Worm (Caenorhabditis elegans) whole organism, L4 larva: ENCODE results near the gene sru-35.

ENCODE experiments used
- F10B5.3 ChIP-seq: sonication (generic microtip); optimal IDR thresholded peaks from 2 replicates; lab custom pipeline; 2016; ENCODE audit warnings: mild to moderate bottlenecking, missing genetic modification characterization, missing compliant biosample characterization
- F37D6.2 ChIP-seq: sonication (generic microtip); optimal IDR thresholded peaks from 2 replicates; lab custom pipeline; 2016; ENCODE audit warnings: mild to moderate bottlenecking, missing genetic modification characterization, missing compliant biosample characterization
- ZK337.2 ChIP-seq: fragments of 200-800 bp; sonication (Bioruptor generic); IDR thresholded peaks from 2 replicates; pipeline ENCODE4 v1.3.6; 2022; ENCODE audit warnings: missing genetic modification reagents, missing genetic modification characterization, missing compliant biosample characterization
- aha-1 ChIP-seq: fragments of 150-350 bp; peaks from one replicate; lab custom pipeline; 2014; ENCODE audit warnings: missing biosample characterization, missing genetic modification characterization
- aly-2 ChIP-seq: sonication (generic microtip); optimal IDR thresholded peaks from 2 replicates; lab custom pipeline; 2018; ENCODE audit warnings: missing biosample characterization, missing genetic modification characterization
- attf-4 ChIP-seq: sonication (generic microtip); optimal IDR thresholded peaks from 3 replicates; lab custom pipeline; 2017; ENCODE audit warnings: missing biosample characterization, missing genetic modification characterization
- ceh-20 ChIP-seq: fragments of 200-800 bp; sonication (Bioruptor generic); IDR thresholded peaks from 2 replicates; pipeline ENCODE4 v1.3.6; 2022; ENCODE audit warnings: missing genetic modification reagents, missing genetic modification characterization, missing compliant biosample characterization
- ceh-28 ChIP-seq: fragments of 150-350 bp; optimal IDR thresholded peaks from 2 replicates; lab custom pipeline; 2014; ENCODE audit warnings: missing biosample characterization, missing genetic modification reagents, missing genetic modification characterization
- ceh-32 ChIP-seq: sonication (generic microtip); optimal IDR thresholded peaks from 2 replicates; lab custom pipeline; 2016; ENCODE audit warnings: mild to moderate bottlenecking, missing genetic modification characterization, missing compliant biosample characterization; ENCODE audit not compliant: poor library complexity
- ceh-44 ChIP-seq: fragments of 200-800 bp; sonication (Bioruptor generic); IDR thresholded peaks from 2 replicates; pipeline ENCODE4 v1.3.6; 2022; ENCODE audit warnings: missing genetic modification reagents, missing genetic modification characterization, missing compliant biosample characterization
- daf-12 ChIP-seq: fragments of 150-350 bp; optimal IDR thresholded peaks from 2 replicates; lab custom pipeline; 2014; ENCODE audit warnings: missing biosample characterization, missing genetic modification reagents, missing genetic modification characterization
- daf-16 ChIP-seq, 3 experiments: sonication (generic microtip); optimal IDR thresholded peaks; 2 replicates each; lab custom pipeline; 2016 to 2017; ENCODE audit warnings: missing genetic modification characterization in 3 of 3, missing genetic modification reagents in 3 of 3, mild to moderate bottlenecking in 2 of 3, missing compliant biosample characterization in 2 of 3, missing biosample characterization in 1 of 3, moderate library complexity in 1 of 3
- dpl-1 ChIP-seq: fragments of 150-350 bp; optimal IDR thresholded peaks from 2 replicates; lab custom pipeline; 2014; ENCODE audit warnings: missing biosample characterization, missing genetic modification reagents, missing genetic modification characterization
- duxl-1 ChIP-seq: sonication (generic microtip); optimal IDR thresholded peaks from 2 replicates; lab custom pipeline; 2016; ENCODE audit warnings: mild to moderate bottlenecking, missing genetic modification characterization, moderate library complexity, missing compliant biosample characterization; ENCODE audit not compliant: poor library complexity
- dve-1 ChIP-seq: sonication (generic microtip); optimal IDR thresholded peaks from 2 replicates; lab custom pipeline; 2017; ENCODE audit warnings: antibody characterized with exemption, mild to moderate bottlenecking, missing genetic modification characterization, missing compliant biosample characterization; ENCODE audit not compliant: insufficient read depth
- fos-1 ChIP-seq: fragments of 150-350 bp; optimal IDR thresholded peaks from 2 replicates; lab custom pipeline; 2014; ENCODE audit warnings: missing biosample characterization, missing genetic modification characterization
- hif-1 ChIP-seq, 2 experiments: sonication (generic microtip); optimal IDR thresholded peaks; 2 replicates each; lab custom pipeline; 2016 to 2017; ENCODE audit warnings: missing compliant biosample characterization in 2 of 2, missing genetic modification characterization in 2 of 2, missing genetic modification reagents in 2 of 2, missing genotype in 2 of 2, mild to moderate bottlenecking in 1 of 2
- hlh-11 ChIP-seq: fragments of 200-800 bp; sonication (Bioruptor generic); optimal IDR thresholded peaks from 2 replicates; lab custom pipeline; 2018; ENCODE audit warnings: mild to moderate bottlenecking, missing genetic modification characterization, missing compliant biosample characterization
- hlh-30 ChIP-seq: sonication (generic microtip); optimal IDR thresholded peaks from 2 replicates; lab custom pipeline; 2017; ENCODE audit warnings: antibody characterized with exemption, mild to moderate bottlenecking, missing genetic modification characterization, missing compliant biosample characterization; ENCODE audit not compliant: insufficient read depth
- jun-1 ChIP-seq: fragments of 150-350 bp; optimal IDR thresholded peaks from 2 replicates; lab custom pipeline; 2014; ENCODE audit warnings: missing biosample characterization, missing genetic modification reagents, missing genetic modification characterization
- lin-15B ChIP-seq: fragments of 150-350 bp; sonication (generic microtip); optimal IDR thresholded peaks from 3 replicates; lab custom pipeline; 2014; ENCODE audit warnings: missing biosample characterization, missing genetic modification characterization
- madf-5 ChIP-seq, 2 experiments: fragments of 200-800 bp; sonication (Bioruptor generic); IDR thresholded peaks; 2 replicates each; pipeline ENCODE4 v1.3.6; 2022; ENCODE audit warnings: missing compliant biosample characterization in 2 of 2, missing genetic modification characterization in 2 of 2
- madf-9 ChIP-seq: fragments of 200-800 bp; sonication (Bioruptor generic); conservative IDR thresholded peaks from 2 replicates; pipeline ENCODE4 v1.3.6; 2022; ENCODE audit warnings: missing genetic modification reagents, missing genetic modification characterization, missing compliant biosample characterization
- mdl-1 ChIP-seq, 2 experiments: fragments of 150-350 bp in 1 of 2; sonication (generic microtip) in 1 of 2; optimal IDR thresholded peaks; 2 replicates each; lab custom pipeline; 2014 to 2017; ENCODE audit warnings: missing biosample characterization in 2 of 2, missing genetic modification characterization in 2 of 2
- mep-1 ChIP-seq: fragments of 150-350 bp; sonication (generic microtip); optimal IDR thresholded peaks from 3 replicates; lab custom pipeline; 2014; ENCODE audit warnings: missing biosample characterization, missing genetic modification characterization
- mes-2 ChIP-seq: sonication (generic microtip); optimal IDR thresholded peaks from 2 replicates; lab custom pipeline; 2016; ENCODE audit warnings: missing genotype, mild to moderate bottlenecking, missing genetic modification characterization, missing compliant biosample characterization; ENCODE audit not compliant: poor library complexity, severe bottlenecking
- mxl-2 ChIP-seq: fragments of 200-800 bp; sonication (Bioruptor generic); conservative IDR thresholded peaks from 2 replicates; pipeline ENCODE4 v1.3.6; 2022; ENCODE audit warnings: missing genetic modification reagents, missing genetic modification characterization, missing compliant biosample characterization
- nhr-10 ChIP-seq: fragments of 150-350 bp; optimal IDR thresholded peaks from 2 replicates; lab custom pipeline; 2014; ENCODE audit warnings: missing biosample characterization, missing genetic modification characterization
- nhr-102 ChIP-seq: sonication (generic microtip); optimal IDR thresholded peaks from 2 replicates; lab custom pipeline; 2016; ENCODE audit warnings: mild to moderate bottlenecking, missing genetic modification characterization, moderate library complexity, missing compliant biosample characterization
- nhr-11 ChIP-seq: fragments of 150-350 bp; optimal IDR thresholded peaks from 2 replicates; lab custom pipeline; 2014; ENCODE audit warnings: missing biosample characterization, missing genetic modification characterization
- nhr-111 ChIP-seq: fragments of 200-800 bp; sonication (Bioruptor generic); optimal IDR thresholded peaks from 2 replicates; lab custom pipeline; 2018; ENCODE audit warnings: mild to moderate bottlenecking, missing genetic modification characterization, missing compliant biosample characterization
- nhr-25 ChIP-seq: sonication (generic microtip); optimal IDR thresholded peaks from 2 replicates; lab custom pipeline; 2017; ENCODE audit warnings: missing genetic modification characterization, mild to moderate bottlenecking, missing compliant biosample characterization, antibody characterized with exemption, moderate library complexity, borderline replicate concordance; ENCODE audit not compliant: insufficient read depth
- nhr-28 ChIP-seq: fragments of 150-350 bp; optimal IDR thresholded peaks from 2 replicates; lab custom pipeline; 2014; ENCODE audit warnings: missing biosample characterization, missing genetic modification characterization
- nhr-41 ChIP-seq: fragments of 200-800 bp; sonication (Bioruptor generic); IDR thresholded peaks from 2 replicates; pipeline ENCODE4 v1.3.6; 2022; ENCODE audit warnings: missing genetic modification reagents, missing genetic modification characterization, missing compliant biosample characterization
- nhr-48 ChIP-seq: sonication (generic microtip); optimal IDR thresholded peaks from 2 replicates; lab custom pipeline; 2016; ENCODE audit warnings: mild to moderate bottlenecking, missing genetic modification characterization, missing compliant biosample characterization
- nhr-6 ChIP-seq: fragments of 150-350 bp; optimal IDR thresholded peaks from 2 replicates; lab custom pipeline; 2014; ENCODE audit warnings: missing biosample characterization, missing genetic modification characterization
- nhr-77 ChIP-seq: fragments of 150-350 bp; optimal IDR thresholded peaks from 2 replicates; lab custom pipeline; 2014; ENCODE audit warnings: missing biosample characterization, missing genetic modification characterization
- pha-4 ChIP-seq, 2 experiments: fragments of 150-350 bp in 1 of 2; fragments of 200-800 bp in 1 of 2; sonication (Bioruptor generic) in 1 of 2; IDR thresholded peaks in 1 of 2; optimal IDR thresholded peaks in 1 of 2; 2 replicates each; pipeline versions ENCODE4 v1.3.6 to Lab custom; 2014 to 2022; ENCODE audit warnings: missing genetic modification characterization in 2 of 2, missing genetic modification reagents in 2 of 2, missing biosample characterization in 1 of 2, missing compliant biosample characterization in 1 of 2
- php-3 ChIP-seq: fragments of 200-800 bp; sonication (Bioruptor generic); IDR thresholded peaks from 2 replicates; pipeline ENCODE4 v1.3.6; 2022; ENCODE audit warnings: missing genetic modification reagents, missing genetic modification characterization, missing compliant biosample characterization
- pqm-1 ChIP-seq: sonication (generic microtip); optimal IDR thresholded peaks from 2 replicates; lab custom pipeline; 2017; ENCODE audit warnings: missing biosample characterization, missing genetic modification characterization
- rbr-2 ChIP-seq: sonication (generic microtip); optimal IDR thresholded peaks from 2 replicates; lab custom pipeline; 2016; ENCODE audit warnings: missing genotype, missing genetic modification characterization, missing compliant biosample characterization
- saeg-2 ChIP-seq: fragments of 200-800 bp; sonication (Bioruptor generic); IDR thresholded peaks from 2 replicates; pipeline ENCODE4 v1.3.6; 2022; ENCODE audit warnings: missing genetic modification reagents, missing genetic modification characterization, missing compliant biosample characterization
- set-16 ChIP-seq: fragments of 200-800 bp; sonication (Bioruptor generic); IDR thresholded peaks from 2 replicates; pipeline ENCODE4 v1.3.6; 2022; ENCODE audit warnings: missing genetic modification reagents, missing genetic modification characterization, missing compliant biosample characterization
- snpc-1.2 ChIP-seq: fragments of 200-800 bp; sonication (Bioruptor generic); IDR thresholded peaks from 2 replicates; pipeline ENCODE4 v1.3.6; 2022; ENCODE audit warnings: missing genetic modification reagents, missing genetic modification characterization, missing compliant biosample characterization
- spr-1 ChIP-seq: sonication (generic microtip); optimal IDR thresholded peaks from 2 replicates; lab custom pipeline; 2016; ENCODE audit warnings: mild to moderate bottlenecking, missing genetic modification characterization, missing compliant biosample characterization
- tra-1 ChIP-seq: fragments of 200-800 bp; sonication (Bioruptor generic); IDR thresholded peaks from 2 replicates; pipeline ENCODE4 v1.3.6; 2022; ENCODE audit warnings: missing genetic modification reagents, missing genetic modification characterization, missing compliant biosample characterization
- unc-39 ChIP-seq: sonication (generic microtip); optimal IDR thresholded peaks from 2 replicates; lab custom pipeline; 2017; ENCODE audit warnings: missing biosample characterization, missing genetic modification characterization
- unc-62 ChIP-seq, 3 experiments: fragments of 150-350 bp in 1 of 3; sonication (generic microtip); optimal IDR thresholded peaks in 2 of 3; peaks in 1 of 3; 1 replicate in 1 of 3; 2 replicates in 2 of 3; lab custom pipeline; 2014 to 2017; ENCODE audit warnings: missing biosample characterization in 3 of 3, missing genetic modification characterization in 3 of 3, missing genetic modification reagents in 3 of 3, missing genotype in 1 of 3

The sru-35 gene

DNA sequence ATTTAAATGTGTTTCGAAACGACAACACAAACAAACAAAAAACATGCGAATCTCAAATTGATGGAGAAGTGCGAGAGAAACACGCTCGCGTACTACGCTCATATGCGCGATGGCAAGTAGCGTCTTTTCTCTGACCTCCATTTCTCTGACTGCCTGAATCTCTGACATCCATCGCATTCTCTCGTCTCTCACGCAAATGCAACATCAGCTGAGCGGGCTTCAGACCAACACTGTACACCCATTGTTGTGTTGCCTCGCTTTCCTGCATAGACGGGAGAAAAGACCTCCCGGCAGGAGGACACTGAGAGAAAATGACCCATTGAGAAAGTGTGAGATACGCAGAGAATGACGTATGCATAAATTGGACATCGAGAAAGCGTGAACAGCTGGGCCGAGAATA is 7.9 kb downstream of the sru-35 start:
- TF ChIP-seq nhr-6 (peak; percentile 70), nhr-102 (tag; lab: Kevin White, UChicago) (no peak), saeg-2 (GFP tag; lab: Robert Waterston, UW) (no peak), nhr-28 (tag; lab: Kevin White, UChicago) (peak; percentile 82), ceh-44 (no peak), hif-1 (tag; optimal IDR thresholded peaks at IDR 0.05; lab: Kevin White, UChicago) (peak in 1 of 2 experiments; percentile 54), dve-1 (peak; percentile 85), nhr-25 (tag; lab: Kevin White, UChicago) (peak; percentile 78), duxl-1 (tag; lab: Kevin White, UChicago) (no peak), hlh-11 (tag; lab: Kevin White, UChicago) (peak; percentile 98), ZK337.2 (GFP tag; lab: Robert Waterston, UW) (no peak), snpc-1.2 (no peak), nhr-111 (GFP tag; lab: Kevin White, UChicago) (no peak), rbr-2 (tag; lab: Kevin White, UChicago) (peak; percentile 70), ceh-20 (0 out of 2 replicates have a peak, but pooled peaks have one; percentile 32), dpl-1 (GFP tag; lab: Kevin White, UChicago) (peak; percentile 37), fos-1 (tag; lab: Kevin White, UChicago) (no peak), lin-15B (tag; lab: Kevin White, UChicago) (no peak), F37D6.2 (tag; lab: Kevin White, UChicago) (no peak), jun-1 (tag; lab: Kevin White, UChicago) (peak; percentile 11), nhr-10 (tag; lab: Kevin White, UChicago) (no peak), unc-62 (GFP tag; optimal IDR thresholded peaks at IDR 0.05 in 1 of 2; lab: Kevin White, UChicago) (peak in 1 of 2 experiments; percentile 98), unc-62 (tag; optimal IDR thresholded peaks at IDR 0.05; lab: Kevin White, UChicago) (no peak), aha-1 (tag; lab: Kevin White, UChicago) (peak; percentile 94), daf-16 (GFP tag; optimal IDR thresholded peaks at IDR 0.05; lab: Kevin White, UChicago) (no peak), daf-16 (tag; optimal IDR thresholded peaks at IDR 0.05; lab: Kevin White, UChicago) (peak; percentile 75), ceh-28 (tag; lab: Kevin White, UChicago) (no peak), madf-5 (GFP tag; IDR thresholded peaks at IDR 0.05; lab: Robert Waterston, UW) (no peak), pha-4 (GFP tag; IDR thresholded peaks at IDR 0.05; lab: Robert Waterston, UW) (no peak), pha-4 (tag; optimal IDR thresholded peaks at IDR 0.05; lab: Kevin White, UChicago) (peak; percentile 34), mdl-1 (tag; optimal IDR thresholded peaks at IDR 0.05; lab: Kevin White, UChicago) (peak in 1 of 2 experiments; percentile 88), php-3 (no peak), nhr-11 (peak; percentile 55), aly-2 (tag; lab: Kevin White, UChicago) (no peak), mes-2 (tag; lab: Kevin White, UChicago) (no peak), pqm-1 (tag; lab: Kevin White, UChicago) (peak; percentile 42), mxl-2 (GFP tag; lab: Robert Waterston, UW) (no peak), nhr-77 (tag; lab: Kevin White, UChicago) (peak; percentile 81), hlh-30 (tag; lab: Kevin White, UChicago) (peak; percentile 91), nhr-48 (peak; percentile 60), madf-9 (no peak), attf-4 (tag; lab: Kevin White, UChicago) (no peak), F10B5.3 (no peak), unc-39 (no peak), mep-1 (tag; lab: Kevin White, UChicago) (peak; percentile 75), daf-12 (tag; lab: Kevin White, UChicago) (no peak), nhr-41 (GFP tag; lab: Robert Waterston, UW) (0 out of 2 replicates have a peak, but pooled peaks have one; percentile 17), ceh-32 (tag; lab: Kevin White, UChicago) (no peak), spr-1 (tag; lab: Kevin White, UChicago) (no peak), set-16 (GFP tag; lab: Robert Waterston, UW) (no peak; the same call in 1 of the 2 replicates), tra-1 (no peak)
